Fruit fly (Drosophila melanogaster) S2 (cell line): Measurements from ENCODE around the gene CG14511.
A peak's percentile ranks its signal among the peaks of the same experiment; 100 is the strongest.

ENCODE experiments used
- CG8478 ChIP-seq: fragments of >200 bp; optimal IDR thresholded peaks from 2 replicates; lab custom pipeline; 2018
- CTCF ChIP-seq, 2 experiments: fragments of >200 bp; optimal IDR thresholded peaks; 2 replicates each; lab custom pipeline; 2018

Gene CG14511

dm6 chr3R:29138407-29138806 is 8.3 kb downstream of the CG14511 start, which contains the start of the genes Alg13 and superdeath:
Gene Alg13, minus strand, starts transcription at chr3R:29138573.
Gene superdeath, plus strand, starts transcription at chr3R:29138662.
- TF ChIP-seq CG8478 (lab: Kevin White, UChicago) = no peak
- TF ChIP-seq CTCF (optimal IDR thresholded peaks at IDR 0.05; lab: Kevin White, UChicago) = no peak

- TF ChIP-seq CG8478 (lab: Kevin White, UChicago) (no peak), CTCF (optimal IDR thresholded peaks at IDR 0.05; lab: Kevin White, UChicago) (peak in 1 of 2 experiments; percentile 31)
These were observed 15.6 kb downstream of the CG14511 start, which contains the start of the genes dgt6 and Vha100-1 for dm6 chr3R:29130902-29131621. Gene dgt6, minus strand, starts transcription at chr3R:29130972. Gene Vha100-1, plus strand, starts transcription at chr3R:29131193.

- TF ChIP-seq CTCF (optimal IDR thresholded peaks at IDR 0.05; lab: Kevin White, UChicago) (no peak), CG8478 (lab: Kevin White, UChicago) (no peak)
These were observed 22.6 kb downstream of the CG14511 start for dm6 chr3R:29124128-29124527.

DNA sequence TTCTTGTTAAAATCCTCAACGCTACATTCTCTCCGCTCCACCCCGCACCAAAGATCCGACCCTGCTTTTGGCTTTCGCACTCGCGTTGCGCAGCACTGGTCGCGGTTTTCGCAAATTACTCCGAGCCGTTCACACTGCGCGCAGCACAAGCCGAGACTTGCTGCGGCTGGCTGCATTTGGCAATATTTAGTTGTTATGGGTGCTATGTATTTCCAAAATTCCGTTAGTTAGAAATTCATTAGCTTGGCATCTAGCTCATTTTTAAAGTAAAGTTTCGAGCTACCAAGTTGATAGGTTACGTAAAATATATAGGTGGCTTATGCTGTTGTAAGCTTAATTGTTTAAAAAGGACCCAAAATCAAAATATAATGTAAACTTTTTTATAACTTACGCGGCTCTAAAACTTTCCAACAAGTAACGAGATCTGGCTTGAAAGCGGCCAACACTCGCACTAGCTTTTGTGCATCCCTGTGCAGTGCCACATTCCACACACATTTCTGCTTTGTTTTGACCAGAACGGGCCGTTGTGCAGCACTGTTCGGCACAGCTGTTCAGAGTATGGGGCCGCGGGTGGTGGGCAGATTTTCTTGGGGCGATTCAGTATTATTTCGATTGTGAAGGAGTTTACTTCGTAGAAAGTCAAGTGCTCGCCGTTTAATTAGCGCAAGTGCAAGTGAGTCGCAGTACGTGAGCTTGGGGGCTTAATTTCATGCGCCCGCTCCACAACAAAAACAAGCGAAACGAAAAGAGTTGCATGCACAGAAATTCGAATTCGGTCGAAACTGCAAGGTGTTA is 23.7 kb downstream of the CG14511 start, which contains the start of the genes yem and Ctl2:
Gene yem, minus strand, starts transcription at position 63 of the 795 bp plus-strand sequence.
Gene Ctl2, plus strand, starts transcription at position 554 of the 795 bp plus-strand sequence.
- TF ChIP-seq CTCF (optimal IDR thresholded peaks at IDR 0.05; lab: Kevin White, UChicago) (no peak), CG8478 (lab: Kevin White, UChicago) (no peak)

dm6 chr3R:29116167-29116725 is 30.4 kb downstream of the CG14511 start, which contains the start of gene Atg14:
Gene Atg14, plus strand, starts transcription at chr3R:29116391.
- TF ChIP-seq CG8478 (lab: Kevin White, UChicago) (no peak), CTCF (optimal IDR thresholded peaks at IDR 0.05; lab: Kevin White, UChicago) (no peak)

DNA sequence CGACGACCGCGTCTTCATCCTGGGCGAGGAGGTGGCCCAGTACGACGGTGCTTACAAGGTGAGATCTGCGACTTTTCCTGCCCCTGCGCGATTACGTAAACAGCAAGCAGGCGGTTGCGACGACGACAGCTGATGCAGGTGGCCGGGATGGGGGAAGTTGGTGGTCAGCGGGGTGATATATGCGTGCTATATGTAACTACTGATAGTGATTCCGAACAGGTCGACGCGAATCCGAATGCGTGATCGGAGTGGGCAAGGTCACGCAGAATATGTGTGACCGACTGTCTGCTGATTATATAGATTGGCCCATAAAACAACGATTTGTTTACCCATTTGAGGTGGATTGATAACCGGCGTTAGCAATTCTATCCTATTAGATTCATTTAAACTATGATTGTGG is 33.3 kb downstream of the CG14511 start:
- TF ChIP-seq CTCF (optimal IDR thresholded peaks at IDR 0.05; lab: Kevin White, UChicago) = no peak

DNA sequence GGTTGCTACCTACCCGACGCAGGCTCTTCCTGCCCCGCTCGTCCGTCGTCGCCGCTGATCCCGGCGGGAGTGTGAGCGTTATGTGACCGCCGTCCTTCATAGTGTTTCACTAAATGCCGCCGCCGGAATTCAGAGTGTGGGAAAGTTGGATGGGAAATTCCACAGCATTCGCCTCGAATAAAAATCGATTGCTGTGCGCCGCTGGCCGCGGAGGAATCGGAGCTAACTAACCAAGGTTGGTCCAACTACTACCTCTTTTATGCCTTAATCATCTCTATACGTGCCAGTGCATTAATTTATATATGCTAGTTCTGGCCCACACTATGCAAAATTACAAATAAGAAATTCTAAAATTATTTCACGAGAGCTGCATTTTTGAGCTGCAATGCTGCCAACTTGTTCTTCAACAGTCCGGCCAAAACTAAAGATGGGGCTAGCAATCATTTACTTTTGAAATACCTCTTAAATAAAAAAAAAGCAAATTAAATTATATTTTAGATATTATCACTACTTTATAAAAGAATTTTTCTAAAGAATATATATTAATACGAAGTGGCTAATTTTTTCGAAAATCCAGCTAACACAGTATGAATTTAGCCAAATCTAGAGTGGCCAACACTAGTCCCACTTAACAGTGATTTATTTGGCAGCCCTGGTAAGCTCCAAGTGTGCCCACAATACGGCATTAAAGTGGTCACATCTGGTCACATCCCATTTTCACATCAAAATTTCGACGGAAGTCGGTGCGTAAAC is 34.1 kb downstream of the CG14511 start, which contains the start of the genes alpha-Man-Ib and Pdhb:
Gene alpha-Man-Ib, minus strand, starts transcription at position 425 of the 753 bp plus-strand sequence.
Gene Pdhb, plus strand, starts transcription at position 674 of the 753 bp plus-strand sequence.
- TF ChIP-seq CTCF (optimal IDR thresholded peaks at IDR 0.05; lab: Kevin White, UChicago) = no peak
- TF ChIP-seq CG8478 (lab: Kevin White, UChicago) = no peak

DNA sequence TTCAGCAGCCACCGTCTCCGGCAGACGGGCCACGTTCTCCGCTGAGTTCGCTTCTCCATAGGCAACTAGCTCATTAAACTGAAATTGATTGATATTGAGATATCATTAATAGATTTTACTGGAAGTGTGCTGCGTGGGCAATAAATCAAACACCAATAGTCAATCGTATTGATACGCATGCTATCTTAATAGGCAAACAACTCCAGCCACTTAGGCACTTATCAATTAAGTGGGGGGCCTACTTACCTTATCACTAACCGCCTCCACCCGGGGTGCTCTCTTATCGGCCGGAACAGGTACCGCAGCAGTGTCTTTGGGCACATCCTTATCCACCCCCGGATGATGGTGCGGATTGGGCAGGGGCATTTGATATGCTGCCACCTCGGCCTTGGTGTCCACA is 34.9 kb downstream of the CG14511 start:
- TF ChIP-seq CG8478 (lab: Kevin White, UChicago) (no peak), CTCF (optimal IDR thresholded peaks at IDR 0.05; lab: Kevin White, UChicago) (no peak)

dm6 chr3R:29103227-29103626 is 43.5 kb downstream of the CG14511 start:
- TF ChIP-seq CG8478 (lab: Kevin White, UChicago) = no peak
- TF ChIP-seq CTCF (optimal IDR thresholded peaks at IDR 0.05; lab: Kevin White, UChicago) = no peak

DNA sequence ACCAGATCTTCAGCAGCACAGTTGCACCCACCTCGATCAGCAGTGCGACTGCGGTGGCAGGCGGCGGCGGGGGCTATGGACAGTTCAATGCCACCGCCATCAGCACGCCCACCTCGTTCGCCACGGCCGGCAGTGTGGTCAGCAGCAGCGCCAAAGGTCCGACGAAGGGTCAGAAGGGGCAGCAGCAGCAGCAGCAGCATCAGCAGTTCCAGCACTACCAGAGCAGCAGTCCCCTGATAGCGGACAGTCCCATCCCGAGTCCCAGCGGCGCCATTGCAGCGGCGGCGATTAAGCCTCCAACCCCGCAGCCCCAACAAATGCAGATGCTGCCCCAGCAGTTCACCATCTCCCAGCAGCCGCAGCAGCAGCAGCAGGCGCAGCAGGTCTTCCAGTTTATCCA is 48.7 kb downstream of the CG14511 start:
- TF ChIP-seq CTCF (optimal IDR thresholded peaks at IDR 0.05; lab: Kevin White, UChicago) (no peak), CG8478 (lab: Kevin White, UChicago) (no peak)

dm6 chr3R:29096009-29096443 is 50.7 kb downstream of the CG14511 start:
- TF ChIP-seq CG8478 (lab: Kevin White, UChicago) = no peak
- no peak for TF ChIP-seq CTCF (optimal IDR thresholded peaks at IDR 0.05; lab: Kevin White, UChicago)
